Worm (Caenorhabditis elegans) whole organism, young adult: ENCODE data around the gene C43F9.11.
A peak's percentile ranks its signal among the peaks of the same experiment; 100 is the strongest.

ENCODE experiments used
- B0035.1 ChIP-seq: sonication (generic microtip); optimal IDR thresholded peaks from 2 replicates; lab custom pipeline; 2016; ENCODE audit warnings: missing genetic modification characterization, mild to moderate bottlenecking, missing compliant biosample characterization, missing genotype, missing genetic modification reagents
- B0336.3 ChIP-seq: fragments of 200-800 bp; sonication (Bioruptor generic); IDR thresholded peaks from 2 replicates; pipeline ENCODE4 v1.3.6; 2022; ENCODE audit warnings: missing genetic modification characterization, missing compliant biosample characterization
- D2030.7 ChIP-seq: fragments of 200-800 bp; sonication (Bioruptor generic); IDR thresholded peaks from 2 replicates; pipeline ENCODE4 v1.3.6; 2022; ENCODE audit warnings: missing genetic modification reagents, missing genetic modification characterization, missing compliant biosample characterization
- F23B12.7 ChIP-seq: sonication (generic microtip); optimal IDR thresholded peaks from 2 replicates; lab custom pipeline; 2017; ENCODE audit warnings: missing genetic modification characterization, mild to moderate bottlenecking, missing compliant biosample characterization, antibody characterized with exemption, moderate library complexity; ENCODE audit not compliant: insufficient read depth
- F33H1.4 ChIP-seq: fragments of 200-800 bp; sonication (Bioruptor generic); IDR thresholded peaks from 2 replicates; pipeline ENCODE4 v1.3.6; 2022; ENCODE audit warnings: missing genetic modification reagents, missing genetic modification characterization, missing compliant biosample characterization
- F37B4.10 ChIP-seq: fragments of 200-800 bp; sonication (Bioruptor generic); IDR thresholded peaks from 2 replicates; pipeline ENCODE4 v1.3.6; 2022; ENCODE audit warnings: missing genetic modification characterization, missing compliant biosample characterization
- F39B2.1 ChIP-seq: fragments of 200-800 bp; sonication (Bioruptor generic); IDR thresholded peaks from 2 replicates; pipeline ENCODE4 v1.3.6; 2022; ENCODE audit warnings: missing genetic modification reagents, missing genetic modification characterization, missing compliant biosample characterization
- Y56A3A.18 ChIP-seq: fragments of 200-800 bp; sonication (Bioruptor generic); IDR thresholded peaks from 2 replicates; pipeline ENCODE4 v1.3.6; 2022; ENCODE audit warnings: missing genetic modification reagents, missing genetic modification characterization, missing compliant biosample characterization
- Y95B8A.8 ChIP-seq: fragments of 200-800 bp; sonication (Bioruptor generic); IDR thresholded peaks from 2 replicates; pipeline ENCODE4 v1.3.6; 2022; ENCODE audit warnings: missing genetic modification reagents, missing genetic modification characterization, missing compliant biosample characterization
- ZK185.1 ChIP-seq: sonication (generic microtip); optimal IDR thresholded peaks from 2 replicates; lab custom pipeline; 2016; ENCODE audit warnings: mild to moderate bottlenecking, missing genetic modification characterization, missing compliant biosample characterization; ENCODE audit not compliant: poor library complexity, severe bottlenecking
- attf-5 ChIP-seq: fragments of 200-800 bp; sonication (Bioruptor generic); optimal IDR thresholded peaks from 2 replicates; lab custom pipeline; 2018; ENCODE audit warnings: mild to moderate bottlenecking, missing genetic modification characterization, missing compliant biosample characterization
- cebp-1 ChIP-seq, 2 experiments: fragments of 200-800 bp in 1 of 2; sonication (Bioruptor generic) in 1 of 2; sonication (generic microtip) in 1 of 2; IDR thresholded peaks in 1 of 2; optimal IDR thresholded peaks in 1 of 2; 2 replicates each; pipeline versions ENCODE4 v1.3.6 to Lab custom; 2017 to 2022; ENCODE audit warnings: missing compliant biosample characterization in 2 of 2, missing genetic modification characterization in 2 of 2, mild to moderate bottlenecking in 1 of 2, missing genetic modification reagents in 1 of 2, moderate library complexity in 1 of 2
- chd-7 ChIP-seq: sonication (generic microtip); optimal IDR thresholded peaks from 2 replicates; lab custom pipeline; 2016; ENCODE audit warnings: mild to moderate bottlenecking, missing genetic modification characterization, moderate library complexity, missing compliant biosample characterization
- dpl-1 ChIP-seq: fragments of 150-350 bp; optimal IDR thresholded peaks from 2 replicates; lab custom pipeline; 2014; ENCODE audit warnings: missing biosample characterization, missing genetic modification reagents, missing genetic modification characterization
- egl-18 ChIP-seq: fragments of 200-800 bp; sonication (Bioruptor generic); IDR thresholded peaks from 2 replicates; pipeline ENCODE4 v1.3.6; 2022; ENCODE audit warnings: missing genetic modification reagents, missing genetic modification characterization, missing compliant biosample characterization
- fkh-3 ChIP-seq: sonication (generic microtip); optimal IDR thresholded peaks from 2 replicates; lab custom pipeline; 2016; ENCODE audit warnings: mild to moderate bottlenecking, missing genetic modification characterization, missing compliant biosample characterization
- gei-17 ChIP-seq: fragments of 200-800 bp; sonication (Bioruptor generic); optimal IDR thresholded peaks from 2 replicates; lab custom pipeline; 2018; ENCODE audit warnings: mild to moderate bottlenecking, missing genetic modification characterization, missing compliant biosample characterization
- hlh-12 ChIP-seq: sonication (generic microtip); optimal IDR thresholded peaks from 2 replicates; lab custom pipeline; 2016; ENCODE audit warnings: missing genetic modification characterization, missing compliant biosample characterization
- hlh-26 ChIP-seq: fragments of 200-800 bp; sonication (Bioruptor generic); conservative IDR thresholded peaks from 2 replicates; pipeline ENCODE4 v1.3.6; 2022; ENCODE audit warnings: missing genetic modification reagents, missing genetic modification characterization, missing compliant biosample characterization
- hmg-1.2 ChIP-seq: fragments of 200-800 bp; sonication (Bioruptor generic); IDR thresholded peaks from 2 replicates; pipeline ENCODE4 v1.3.6; 2022; ENCODE audit warnings: missing genetic modification reagents, missing genetic modification characterization, missing compliant biosample characterization
- hrde-1 ChIP-seq: sonication (generic microtip); optimal IDR thresholded peaks from 2 replicates; lab custom pipeline; 2016; ENCODE audit warnings: missing genetic modification characterization, mild to moderate bottlenecking, missing compliant biosample characterization, moderate library complexity, missing genotype, missing genetic modification reagents, borderline replicate concordance
- let-607 ChIP-seq, 2 experiments: fragments of 200-800 bp in 1 of 2; sonication (Bioruptor generic) in 1 of 2; sonication (generic microtip) in 1 of 2; optimal IDR thresholded peaks; 2 replicates each; lab custom pipeline; 2016 to 2018; ENCODE audit warnings: mild to moderate bottlenecking in 2 of 2, missing compliant biosample characterization in 2 of 2, missing genetic modification characterization in 2 of 2, moderate library complexity in 2 of 2, missing genotype in 1 of 2
- lin-40 ChIP-seq: sonication (generic microtip); optimal IDR thresholded peaks from 2 replicates; lab custom pipeline; 2016; ENCODE audit warnings: missing genetic modification characterization, mild to moderate bottlenecking, missing compliant biosample characterization, missing genotype, missing genetic modification reagents
- nfyb-1 ChIP-seq: fragments of 200-800 bp; sonication (Bioruptor generic); IDR thresholded peaks from 2 replicates; pipeline ENCODE4 v1.3.6; 2022; ENCODE audit warnings: missing genetic modification reagents, missing genetic modification characterization, missing compliant biosample characterization
- nhr-27 ChIP-seq: fragments of 200-800 bp; sonication (Bioruptor generic); optimal IDR thresholded peaks from 2 replicates; lab custom pipeline; 2018; ENCODE audit warnings: mild to moderate bottlenecking, missing genetic modification characterization, moderate library complexity, missing compliant biosample characterization
- nhr-80 ChIP-seq: sonication (generic microtip); optimal IDR thresholded peaks from 2 replicates; lab custom pipeline; 2016; ENCODE audit warnings: missing genetic modification characterization, missing compliant biosample characterization
- pha-4 ChIP-seq: fragments of 150-350 bp; sonication (generic microtip); optimal IDR thresholded peaks from 2 replicates; lab custom pipeline; 2014; ENCODE audit warnings: missing biosample characterization, missing genetic modification reagents, missing genetic modification characterization
- sea-2 ChIP-seq: fragments of 200-800 bp; sonication (Bioruptor generic); IDR thresholded peaks from 2 replicates; pipeline ENCODE4 v1.3.6; 2022; ENCODE audit warnings: missing genetic modification characterization, missing compliant biosample characterization
- snpc-1.3 ChIP-seq: sonication (generic microtip); optimal IDR thresholded peaks from 2 replicates; lab custom pipeline; 2017; ENCODE audit warnings: missing genetic modification characterization, mild to moderate bottlenecking, missing compliant biosample characterization, antibody characterized with exemption, moderate library complexity, missing genotype, missing genetic modification reagents; ENCODE audit not compliant: insufficient read depth
- tlf-1 ChIP-seq: fragments of 200-800 bp; sonication (Bioruptor generic); optimal IDR thresholded peaks from 2 replicates; lab custom pipeline; 2018; ENCODE audit warnings: mild to moderate bottlenecking, missing genetic modification characterization, missing compliant biosample characterization
- unc-62 ChIP-seq: fragments of 150-350 bp; optimal IDR thresholded peaks from 2 replicates; lab custom pipeline; 2014; ENCODE audit warnings: missing biosample characterization, missing genetic modification reagents, missing genetic modification characterization
- xnd-1 ChIP-seq: sonication (generic microtip); optimal IDR thresholded peaks from 2 replicates; lab custom pipeline; 2016; ENCODE audit warnings: missing genotype, missing genetic modification reagents, missing genetic modification characterization, missing compliant biosample characterization
- ztf-18 ChIP-seq: sonication (generic microtip); optimal IDR thresholded peaks from 2 replicates; lab custom pipeline; 2016; ENCODE audit warnings: missing genotype, mild to moderate bottlenecking, missing genetic modification characterization, missing compliant biosample characterization
- ztf-3 ChIP-seq: fragments of 200-800 bp; sonication (Bioruptor generic); optimal IDR thresholded peaks from 2 replicates; lab custom pipeline; 2018; ENCODE audit warnings: mild to moderate bottlenecking, missing genetic modification characterization, missing compliant biosample characterization

The C43F9.11 gene

DNA sequence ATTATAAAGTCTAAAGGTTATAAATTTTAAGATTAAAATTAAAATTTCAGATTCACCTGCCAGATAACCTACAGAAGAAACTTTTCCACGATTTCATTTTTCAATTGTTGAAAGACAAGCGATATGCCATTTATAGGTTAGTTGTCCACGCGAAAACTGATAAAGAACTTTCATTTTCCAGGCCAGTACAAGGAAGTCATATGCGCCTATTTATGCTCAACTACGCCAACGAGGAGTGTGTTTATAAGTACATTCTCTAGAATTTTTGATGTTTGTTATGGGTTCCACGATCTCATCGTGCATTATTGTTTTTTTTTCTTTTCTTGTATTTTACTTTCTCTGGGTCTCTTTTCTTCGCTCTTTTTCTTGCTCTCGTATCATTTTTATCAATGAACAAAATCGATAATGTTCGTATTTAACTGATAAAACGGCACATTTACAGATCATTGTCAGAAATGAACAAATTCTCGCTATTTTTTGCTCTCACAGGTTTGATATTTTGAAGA is 10.0 kb downstream of the C43F9.11 start, which contains the start of gene R09H10.3:
R09H10.3 (plus strand) TSS at position 456 of the 506 bp plus-strand sequence.
- peak; percentile 75 for TF ChIP-seq nhr-80 (tag; lab: Kevin White, UChicago)
- no peak for TF ChIP-seq lin-40 (tag; lab: Kevin White, UChicago)
- TF ChIP-seq chd-7: no peak
- peak in 1 of 2 experiments; percentile 1 for TF ChIP-seq let-607 (tag; optimal IDR thresholded peaks at IDR 0.05; lab: Kevin White, UChicago)
- no peak for TF ChIP-seq sea-2 (GFP tag; lab: Robert Waterston, UW)

DNA sequence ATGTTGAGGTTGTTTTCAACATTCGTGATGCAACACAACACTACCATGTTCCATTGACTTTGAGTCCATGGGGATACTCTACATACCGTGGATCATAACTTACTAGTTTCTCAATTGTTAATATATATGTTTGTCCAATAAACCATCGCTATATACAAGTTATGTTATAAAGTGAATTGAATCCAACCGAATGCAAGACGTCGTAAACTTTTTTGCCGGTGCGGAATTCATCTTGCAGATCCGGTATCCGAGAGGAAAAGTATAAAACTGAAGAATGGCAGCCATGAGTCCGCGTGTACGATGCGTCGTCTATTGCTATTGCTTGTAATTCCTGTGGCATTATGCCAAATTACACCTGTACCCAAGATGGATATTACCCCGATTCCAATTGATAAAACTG is 11.7 kb downstream of the C43F9.11 start, which contains the start of gene R09H10.6:
R09H10.6 (plus strand) TSS at position 301 of the 400 bp plus-strand sequence.
- TF ChIP-seq hlh-12 (no peak), F39B2.1 (no peak), pha-4 (tag; lab: Kevin White, UChicago) (no peak), Y56A3A.18 (no peak), hlh-26 (GFP tag; lab: Robert Waterston, UW) (no peak), tlf-1 (GFP tag; lab: Kevin White, UChicago) (no peak), nfyb-1 (GFP tag; lab: Robert Waterston, UW) (no peak), dpl-1 (no peak), B0035.1 (tag; lab: Kevin White, UChicago) (no peak), D2030.7 (GFP tag; lab: Robert Waterston, UW) (no peak), hrde-1 (tag; lab: Kevin White, UChicago) (no peak), F23B12.7 (tag; lab: Kevin White, UChicago) (no peak), gei-17 (GFP tag; lab: Kevin White, UChicago) (no peak), hmg-1.2 (no peak), Y95B8A.8 (GFP tag; lab: Robert Waterston, UW) (no peak), ZK185.1 (no peak), F33H1.4 (GFP tag; lab: Robert Waterston, UW) (no peak)

- no peak for TF ChIP-seq Y56A3A.18
- no peak for TF ChIP-seq fkh-3
- TF ChIP-seq egl-18 (GFP tag; lab: Robert Waterston, UW): no peak
- no peak for TF ChIP-seq F37B4.10
- TF ChIP-seq cebp-1 (GFP tag; IDR thresholded peaks at IDR 0.05; lab: Robert Waterston, UW): no peak
- TF ChIP-seq cebp-1 (tag; optimal IDR thresholded peaks at IDR 0.05; lab: Kevin White, UChicago): no peak
- no peak for TF ChIP-seq nhr-27 (tag; lab: Kevin White, UChicago)
- no peak for TF ChIP-seq ztf-18 (tag; lab: Kevin White, UChicago)
- TF ChIP-seq chd-7: no peak
- no peak for TF ChIP-seq xnd-1 (tag; lab: Kevin White, UChicago)
- TF ChIP-seq attf-5 (GFP tag; lab: Kevin White, UChicago): no peak
- no peak for TF ChIP-seq unc-62 (GFP tag; lab: Kevin White, UChicago)
- no peak for TF ChIP-seq ztf-3
- no peak for TF ChIP-seq B0336.3 (GFP tag; lab: Robert Waterston, UW)
- TF ChIP-seq snpc-1.3 (tag; lab: Kevin White, UChicago): no peak
Measured at ce11 chrIV:10609920-10610319, 13.3 kb downstream of the C43F9.11 start.
